Fruit fly (Drosophila melanogaster) whole organism, pupa: ENCODE data around the gene Hipk.

ENCODE experiments used
- CG4496 ChIP-seq: fragments of 200-800 bp; sonication (Bioruptor generic); IDR thresholded peaks from 3 replicates; pipeline ENCODE4 v1.3.6; 2022; ENCODE audit warnings: missing biosample characterization, missing genetic modification characterization
- D1 ChIP-seq: fragments of 200-800 bp; sonication (Bioruptor generic); optimal IDR thresholded peaks from 2 replicates; lab custom pipeline; 2018; ENCODE audit warnings: missing biosample characterization, mild to moderate bottlenecking, missing genetic modification characterization, moderate library complexity

Hipk gene

DNA sequence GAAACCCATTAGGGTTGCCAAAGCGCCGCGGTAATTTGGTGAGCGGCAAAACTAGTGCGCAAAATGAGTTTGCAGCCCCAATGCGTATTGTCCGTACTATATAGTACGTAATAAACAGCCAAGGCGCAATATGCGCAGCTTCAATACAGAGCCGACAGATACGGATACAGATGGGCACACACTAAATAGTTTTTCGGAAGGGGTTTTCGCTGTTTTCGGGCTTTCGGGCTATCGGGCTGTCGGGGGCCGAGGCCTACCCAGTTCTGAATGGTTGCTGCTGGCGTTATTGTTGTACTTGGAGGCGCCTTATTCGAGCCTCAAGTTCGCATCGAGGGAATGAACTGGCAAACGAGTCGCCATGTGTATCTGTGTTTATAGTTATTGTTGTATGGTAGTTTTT is 87.8 kb downstream of the Hipk start:
- TF ChIP-seq CG4496 (peak; percentile 17; the same call in 1 of the 3 replicates), D1 (no peak)
- TF ChIP-seq, all 21 proteins: peak for 1
